Worm (Caenorhabditis elegans) whole organism, young adult: ENCODE results near the gene ZK666.1.

ENCODE experiments used
- F49E8.2 ChIP-seq: sonication (generic microtip); optimal IDR thresholded peaks from 3 replicates; lab custom pipeline; 2017; ENCODE audit warnings: missing genetic modification characterization, mild to moderate bottlenecking, missing compliant biosample characterization, antibody characterized with exemption, moderate library complexity; ENCODE audit not compliant: insufficient read depth
- aptf-3 ChIP-seq: fragments of 200-800 bp; sonication (Bioruptor generic); IDR thresholded peaks from 2 replicates; pipeline ENCODE4 v1.3.6; 2022; ENCODE audit warnings: missing genetic modification characterization, missing compliant biosample characterization
- athp-1 ChIP-seq: sonication (generic microtip); optimal IDR thresholded peaks from 2 replicates; lab custom pipeline; 2017; ENCODE audit warnings: mild to moderate bottlenecking, missing genetic modification characterization, missing compliant biosample characterization
- attf-6 ChIP-seq: fragments of 200-800 bp; sonication (Bioruptor generic); IDR thresholded peaks from 2 replicates; pipeline ENCODE4 v1.3.6; 2022; ENCODE audit warnings: missing genetic modification reagents, missing genetic modification characterization, missing compliant biosample characterization
- cebp-2 ChIP-seq: fragments of 200-800 bp; sonication (Bioruptor generic); IDR thresholded peaks from 2 replicates; pipeline ENCODE4 v1.3.6; 2022; ENCODE audit warnings: missing genetic modification characterization, missing compliant biosample characterization
- dpl-1 ChIP-seq: fragments of 150-350 bp; optimal IDR thresholded peaks from 2 replicates; lab custom pipeline; 2014; ENCODE audit warnings: missing biosample characterization, missing genetic modification reagents, missing genetic modification characterization
- efl-1 ChIP-seq: fragments of 150-350 bp; optimal IDR thresholded peaks from 2 replicates; lab custom pipeline; 2014; ENCODE audit warnings: missing biosample characterization, missing genetic modification reagents, missing genetic modification characterization
- him-1 ChIP-seq: sonication (generic microtip); optimal IDR thresholded peaks from 2 replicates; lab custom pipeline; 2016; ENCODE audit warnings: missing genotype, missing genetic modification reagents, missing genetic modification characterization, missing compliant biosample characterization
- hlh-26 ChIP-seq: fragments of 200-800 bp; sonication (Bioruptor generic); conservative IDR thresholded peaks from 2 replicates; pipeline ENCODE4 v1.3.6; 2022; ENCODE audit warnings: missing genetic modification reagents, missing genetic modification characterization, missing compliant biosample characterization
- let-526 ChIP-seq: fragments of 200-800 bp; sonication (Bioruptor generic); IDR thresholded peaks from 2 replicates; pipeline ENCODE4 v1.3.6; 2022; ENCODE audit warnings: missing genetic modification reagents, missing genetic modification characterization, missing compliant biosample characterization
- mcd-1 ChIP-seq: fragments of 200-800 bp; sonication (Bioruptor generic); IDR thresholded peaks from 2 replicates; pipeline ENCODE4 v1.3.6; 2022; ENCODE audit warnings: missing genetic modification reagents, missing genetic modification characterization, missing compliant biosample characterization
- rcor-1 ChIP-seq: fragments of 200-800 bp; sonication (Bioruptor generic); IDR thresholded peaks from 2 replicates; pipeline ENCODE4 v1.3.6; 2022; ENCODE audit warnings: missing genetic modification reagents, missing genetic modification characterization, missing compliant biosample characterization

DNA sequence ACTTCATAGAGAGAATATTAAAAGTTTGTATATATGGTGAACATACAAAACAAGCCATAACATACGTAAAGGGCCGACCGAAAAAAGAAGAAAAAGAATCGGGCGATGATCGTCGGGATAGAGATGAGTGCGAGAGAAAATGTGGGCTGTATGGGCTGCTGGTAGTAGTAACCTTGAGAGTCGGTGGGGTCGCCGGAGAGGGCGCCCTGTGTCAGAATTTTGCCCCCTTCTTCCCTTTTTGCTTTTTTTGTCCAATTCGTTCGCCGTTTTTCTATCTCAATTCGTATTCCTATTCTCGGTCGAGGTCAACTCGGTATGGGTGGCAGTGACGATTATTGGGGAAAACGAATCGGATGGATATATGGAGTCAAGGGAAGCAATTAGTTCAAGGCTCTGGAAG lies 34.8 kb upstream of the ZK666.1 start:
- TF ChIP-seq efl-1 (GFP tag; lab: Kevin White, UChicago) (no peak), aptf-3 (GFP tag; lab: Robert Waterston, UW) (no peak), cebp-2 (GFP tag; lab: Robert Waterston, UW) (no peak), mcd-1 (GFP tag; lab: Robert Waterston, UW) (no peak), dpl-1 (GFP tag; lab: Kevin White, UChicago) (no peak), attf-6 (no peak), F49E8.2 (tag; lab: Kevin White, UChicago) (no peak), athp-1 (tag; lab: Kevin White, UChicago) (no peak), him-1 (tag; lab: Kevin White, UChicago) (no peak), let-526 (GFP tag; lab: Robert Waterston, UW) (no peak), hlh-26 (GFP tag; lab: Robert Waterston, UW) (no peak), rcor-1 (no peak)
